Worm (Caenorhabditis elegans) whole organism, early embryonic: ENCODE data around the gene nth-1.

Experiments used
- ama-1 ChIP-seq: fragments of 150-350 bp; optimal IDR thresholded peaks from 2 replicates; lab custom pipeline; 2014
- scrt-1 ChIP-seq: fragments of 200-800 bp; sonication (Bioruptor generic); IDR thresholded peaks from 2 replicates; pipeline ENCODE4 v1.3.6; 2022; ENCODE audit warnings: missing genetic modification characterization, missing compliant biosample characterization

DNA sequence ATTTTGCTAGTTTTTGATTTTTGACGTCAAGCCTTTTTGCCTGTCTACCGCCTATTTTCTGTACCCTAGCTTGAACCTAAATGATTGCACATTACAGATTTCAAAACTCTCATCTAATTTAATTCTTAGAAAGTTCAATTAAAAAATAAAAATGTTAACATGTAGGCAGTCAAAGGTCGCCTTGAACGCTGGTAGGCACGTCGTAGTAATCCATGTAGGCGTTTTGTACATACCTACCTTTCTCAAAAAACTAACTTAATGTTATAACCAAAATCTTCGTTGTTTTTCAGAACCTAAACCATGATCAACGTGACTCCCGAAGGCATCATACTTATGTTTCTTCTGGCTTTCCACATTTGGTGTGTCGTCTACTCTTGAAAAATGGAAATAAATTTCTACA is 29.8 kb upstream of the nth-1 start, which contains the start of gene H38K22.9:
- TF ChIP-seq ama-1, result no peak
- TF ChIP-seq scrt-1, result no peak
